Fruit fly (Drosophila melanogaster) whole organism: ENCODE results near the gene CG14273.

Experiments
- EcR ChIP-seq, 2 experiments: fragments of >200 bp; optimal IDR thresholded peaks; 2 replicates each; lab custom pipeline; 2017; ENCODE audit warnings: missing biosample characterization in 2 of 2, missing genetic modification characterization in 2 of 2, missing genetic modification reagents in 2 of 2
- usp ChIP-seq: fragments of >200 bp; optimal IDR thresholded peaks from 2 replicates; lab custom pipeline; 2017; ENCODE audit warnings: missing biosample characterization, missing genetic modification characterization, mixed read lengths

DNA sequence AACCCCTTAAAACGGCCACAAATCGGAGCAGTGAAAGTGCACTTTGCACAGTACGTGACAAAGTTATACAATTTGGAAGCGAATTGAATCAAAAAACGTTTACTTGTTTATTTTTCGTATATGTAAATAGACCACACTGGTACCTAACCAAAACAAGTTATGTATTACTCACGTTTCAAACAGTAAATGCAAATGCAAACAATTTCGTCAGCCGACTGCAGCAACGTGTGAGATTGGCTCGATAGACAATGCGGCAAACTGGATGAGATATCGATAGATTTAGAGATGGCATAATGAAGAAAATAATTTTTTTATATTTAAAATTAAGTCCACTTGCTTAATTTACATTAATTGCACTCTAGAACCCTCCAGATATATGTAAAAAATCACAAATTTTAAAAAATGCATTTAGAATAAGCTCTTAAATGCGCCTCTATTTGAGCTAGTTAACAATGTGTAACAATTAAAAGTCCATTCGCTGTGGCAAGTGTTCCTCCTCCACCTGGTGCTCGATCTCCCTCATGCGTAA is 39.1 kb downstream of the CG14273 start, which contains the start of gene AlaRS:
- TF ChIP-seq EcR (GFP tag; optimal IDR thresholded peaks at IDR 0.05; lab: Kevin White, UChicago) = no peak
- no peak for TF ChIP-seq usp (GFP tag; lab: Kevin White, UChicago)
